Fruit fly (Drosophila melanogaster): ENCODE results near the gene neo.

Gene neo

dm6 chr3R:29772795-29773331, 46.1 kb upstream of the neo start (continued):
- no peak for TF ChIP-seq CG30020 (tag; optimal IDR thresholded peaks at IDR 0.05)
- TF ChIP-seq nerfin-2 (GFP tag; IDR thresholded peaks at IDR 0.05; ENCODE audit: partially characterized antibody): peak; percentile 41; the same call in 1 of the 2 replicates
- TF ChIP-seq slbo (GFP tag; IDR thresholded peaks at IDR 0.05): no peak; the same call in 1 of the 2 replicates
- peak; percentile 27 for TF ChIP-seq CG13296 (GFP tag; optimal IDR thresholded peaks at IDR 0.05)
- no peak for TF ChIP-seq CG11723 (GFP tag; optimal IDR thresholded peaks at IDR 0.05)
- peak; percentile 87 for TF ChIP-seq CG10543 (GFP tag; optimal IDR thresholded peaks at IDR 0.05)
- TF ChIP-seq pzg (GFP tag; optimal IDR thresholded peaks at IDR 0.05): peak; percentile 11
- TF ChIP-seq CG2678 (tag; optimal IDR thresholded peaks at IDR 0.05): no peak
- peak; percentile 83 for TF ChIP-seq CG34422 (GFP tag; IDR thresholded peaks at IDR 0.05)
- TF ChIP-seq Ptx1 (GFP tag; IDR thresholded peaks at IDR 0.05): peak; percentile 16; the same call in 1 of the 2 replicates
- TF ChIP-seq peb (GFP tag; IDR thresholded peaks at IDR 0.05): peak; percentile 20; the same call in 1 of the 2 replicates
- TF ChIP-seq CG13624 (GFP tag; optimal IDR thresholded peaks at IDR 0.05): peak; percentile 21
- peak; percentile 24 for TF ChIP-seq CG10431 (GFP tag; optimal IDR thresholded peaks at IDR 0.05)
- peak; percentile 28 for TF ChIP-seq dmrt99B (tag; optimal IDR thresholded peaks at IDR 0.05)
- peak; percentile 59 for TF ChIP-seq exex (tag; optimal IDR thresholded peaks at IDR 0.05)
- peak; percentile 5 for TF ChIP-seq tap (tag; optimal IDR thresholded peaks at IDR 0.05)
- TF ChIP-seq CG3995 (GFP tag; optimal IDR thresholded peaks at IDR 0.05): no peak
- TF ChIP-seq pros (GFP tag; optimal IDR thresholded peaks at IDR 0.05): peak; percentile 69
- TF ChIP-seq bigmax (GFP tag; optimal IDR thresholded peaks at IDR 0.05): peak; percentile 6
- no peak for TF ChIP-seq D (optimal IDR thresholded peaks at IDR 0.05)
- peak; percentile 8 for TF ChIP-seq D (GFP tag; optimal IDR thresholded peaks at IDR 0.05)
- TF ChIP-seq ara (GFP tag; IDR thresholded peaks at IDR 0.05): 0 out of 2 replicates have a peak, but pooled peaks have one; percentile 25
- peak; percentile 75 for TF ChIP-seq Hand (GFP tag; optimal IDR thresholded peaks at IDR 0.05)
- no peak for TF ChIP-seq slou (GFP tag; optimal IDR thresholded peaks at IDR 0.05)
- TF ChIP-seq Hsf (GFP tag; optimal IDR thresholded peaks at IDR 0.05): no peak
- peak; percentile 14 for TF ChIP-seq odd (GFP tag; optimal IDR thresholded peaks at IDR 0.05)
- TF ChIP-seq zfh1 (GFP tag; IDR thresholded peaks at IDR 0.05): no peak
- peak; percentile 57 for TF ChIP-seq CG42726 (GFP tag; IDR thresholded peaks at IDR 0.05; ENCODE audit: partially characterized antibody)
- TF ChIP-seq h (optimal IDR thresholded peaks at IDR 0.05): no peak
- peak; percentile 44 for TF ChIP-seq Nf-YB (GFP tag; optimal IDR thresholded peaks at IDR 0.05)
- peak; percentile 28 for TF ChIP-seq pfk (GFP tag; optimal IDR thresholded peaks at IDR 0.05)
- no peak for TF ChIP-seq CG10366 (GFP tag; IDR thresholded peaks at IDR 0.05)
- 0 out of 2 replicates have a peak, but pooled peaks have one; percentile 61 for TF ChIP-seq CG16779 (GFP tag; IDR thresholded peaks at IDR 0.05)
- TF ChIP-seq Poxn (GFP tag; IDR thresholded peaks at IDR 0.05): no peak
- peak; percentile 15 for TF ChIP-seq CG12219 (GFP tag; optimal IDR thresholded peaks at IDR 0.05)
- TF ChIP-seq CG10321 (GFP tag; IDR thresholded peaks at IDR 0.05): peak; percentile 88
- TF ChIP-seq Opbp (GFP tag; IDR thresholded peaks at IDR 0.05; ENCODE audit: partially characterized antibody): no peak; the same call in 2 of the 3 replicates
- peak; percentile 30 for TF ChIP-seq CG5180 (GFP tag; optimal IDR thresholded peaks at IDR 0.05)
- TF ChIP-seq CG14014 (GFP tag; IDR thresholded peaks at IDR 0.05): peak; percentile 5; the same call in 1 of the 2 replicates
- 0 out of 2 replicates have a peak, but pooled peaks have one; percentile 6 for TF ChIP-seq CG8765 (GFP tag; IDR thresholded peaks at IDR 0.05)
- TF ChIP-seq CG13287 (GFP tag; IDR thresholded peaks at IDR 0.05; ENCODE audit: partially characterized antibody): peak; percentile 61; the same call in 1 of the 2 replicates
- TF ChIP-seq CG12659 (GFP tag; optimal IDR thresholded peaks at IDR 0.05): peak; percentile 17
- TF ChIP-seq trem (tag; optimal IDR thresholded peaks at IDR 0.05): no peak
- TF ChIP-seq eve (GFP tag; optimal IDR thresholded peaks at IDR 0.05): no peak
- TF ChIP-seq CG9817 (tag; optimal IDR thresholded peaks at IDR 0.05): no peak
- TF ChIP-seq sug (tag; optimal IDR thresholded peaks at IDR 0.05): peak; percentile 58
- TF ChIP-seq wdn (GFP tag; IDR thresholded peaks at IDR 0.05): 0 out of 2 replicates have a peak, but pooled peaks have one; percentile 18
- peak; percentile 62 for TF ChIP-seq BtbVII (GFP tag; optimal IDR thresholded peaks at IDR 0.05)
- peak; percentile 83 for TF ChIP-seq yki (optimal IDR thresholded peaks at IDR 0.05)
- TF ChIP-seq fd64A (GFP tag; optimal IDR thresholded peaks at IDR 0.05): peak; percentile 24

Measured in whole organism, embryonic.